Worm (Caenorhabditis elegans) whole organism, L4 larva: ENCODE data around the gene mut-7.

ENCODE experiments used
- D1046.2 ChIP-seq: fragments of 200-800 bp; sonication (Bioruptor generic); IDR thresholded peaks from 2 replicates; pipeline ENCODE4 v1.3.6; 2022; ENCODE audit warnings: missing genetic modification characterization, missing compliant biosample characterization
- F44E2.7 ChIP-seq: fragments of 200-800 bp; sonication (Bioruptor generic); IDR thresholded peaks from 2 replicates; pipeline ENCODE4 v2.1.2; 2022; ENCODE audit warnings: missing genetic modification characterization, missing compliant biosample characterization
- F49E8.2 ChIP-seq: sonication (generic microtip); optimal IDR thresholded peaks from 2 replicates; lab custom pipeline; 2016; ENCODE audit warnings: missing compliant biosample characterization, mild to moderate bottlenecking, missing genetic modification characterization, borderline replicate concordance
- R02D3.7 ChIP-seq: fragments of 150-350 bp; sonication (generic microtip); optimal IDR thresholded peaks from 3 replicates; lab custom pipeline; 2014; ENCODE audit warnings: missing biosample characterization, missing genetic modification characterization
- T26A8.4 ChIP-seq: fragments of 200-800 bp; sonication (Bioruptor generic); IDR thresholded peaks from 2 replicates; pipeline ENCODE4 v1.3.6; 2022; ENCODE audit warnings: missing genetic modification characterization, missing compliant biosample characterization
- Y105C5A.15 ChIP-seq: fragments of 200-800 bp; sonication (Bioruptor generic); IDR thresholded peaks from 2 replicates; pipeline ENCODE4 v1.3.6; 2022; ENCODE audit warnings: missing genetic modification characterization, missing compliant biosample characterization
- Y48G9A.11 ChIP-seq: fragments of 200-800 bp; sonication (Bioruptor generic); IDR thresholded peaks from 2 replicates; pipeline ENCODE4 v1.3.6; 2022; ENCODE audit warnings: missing genetic modification reagents, missing genetic modification characterization, missing compliant biosample characterization
- Y75B8A.6 ChIP-seq: fragments of 200-800 bp; sonication (Bioruptor generic); IDR thresholded peaks from 2 replicates; pipeline ENCODE4 v1.3.6; 2022; ENCODE audit warnings: missing genetic modification reagents, missing genetic modification characterization, missing compliant biosample characterization
- ZK546.5 ChIP-seq, 2 experiments: sonication (generic microtip); optimal IDR thresholded peaks; 2 replicates each; lab custom pipeline; 2017; ENCODE audit warnings: missing biosample characterization in 2 of 2, missing genetic modification characterization in 2 of 2
- aha-1 ChIP-seq: fragments of 150-350 bp; peaks from one replicate; lab custom pipeline; 2014; ENCODE audit warnings: missing biosample characterization, missing genetic modification characterization
- ama-1 ChIP-seq: fragments of 150-350 bp; optimal IDR thresholded peaks from 2 replicates; lab custom pipeline; 2014; ENCODE audit warnings: inconsistent platforms, mixed read lengths
- ceh-28 ChIP-seq: fragments of 150-350 bp; optimal IDR thresholded peaks from 2 replicates; lab custom pipeline; 2014; ENCODE audit warnings: missing biosample characterization, missing genetic modification reagents, missing genetic modification characterization
- ceh-32 ChIP-seq: sonication (generic microtip); optimal IDR thresholded peaks from 2 replicates; lab custom pipeline; 2016; ENCODE audit warnings: mild to moderate bottlenecking, missing genetic modification characterization, missing compliant biosample characterization; ENCODE audit not compliant: poor library complexity
- ceh-82 ChIP-seq: sonication (generic microtip); optimal IDR thresholded peaks from 2 replicates; lab custom pipeline; 2017; ENCODE audit warnings: missing biosample characterization, missing genetic modification characterization
- cey-2 ChIP-seq: sonication (generic microtip); optimal IDR thresholded peaks from 3 replicates; lab custom pipeline; 2017; ENCODE audit warnings: missing genetic modification characterization, mild to moderate bottlenecking, missing compliant biosample characterization, antibody characterized with exemption, borderline replicate concordance; ENCODE audit not compliant: insufficient read depth
- daf-12 ChIP-seq: fragments of 150-350 bp; optimal IDR thresholded peaks from 2 replicates; lab custom pipeline; 2014; ENCODE audit warnings: missing biosample characterization, missing genetic modification reagents, missing genetic modification characterization
- daf-16 ChIP-seq, 3 experiments: sonication (generic microtip); optimal IDR thresholded peaks; 2 replicates each; lab custom pipeline; 2016 to 2017; ENCODE audit warnings: missing genetic modification characterization in 3 of 3, missing genetic modification reagents in 3 of 3, mild to moderate bottlenecking in 2 of 3, missing compliant biosample characterization in 2 of 3, missing biosample characterization in 1 of 3, moderate library complexity in 1 of 3
- daf-19 ChIP-seq: fragments of 200-800 bp; sonication (Bioruptor generic); conservative IDR thresholded peaks from 2 replicates; pipeline ENCODE4 v1.3.6; 2022; ENCODE audit warnings: missing genetic modification characterization, missing compliant biosample characterization
- daf-8 ChIP-seq: fragments of 200-800 bp; sonication (Bioruptor generic); IDR thresholded peaks from 2 replicates; pipeline ENCODE4 v1.3.6; 2022; ENCODE audit warnings: missing genetic modification characterization, missing compliant biosample characterization
- dmd-6 ChIP-seq: fragments of 200-800 bp; sonication (Bioruptor generic); IDR thresholded peaks from 2 replicates; pipeline ENCODE4 v1.3.6; 2022; ENCODE audit warnings: missing genetic modification reagents, missing genetic modification characterization, missing compliant biosample characterization
- dpl-1 ChIP-seq: fragments of 150-350 bp; optimal IDR thresholded peaks from 2 replicates; lab custom pipeline; 2014; ENCODE audit warnings: missing biosample characterization, missing genetic modification reagents, missing genetic modification characterization
- duxl-1 ChIP-seq: sonication (generic microtip); optimal IDR thresholded peaks from 2 replicates; lab custom pipeline; 2016; ENCODE audit warnings: mild to moderate bottlenecking, missing genetic modification characterization, moderate library complexity, missing compliant biosample characterization; ENCODE audit not compliant: poor library complexity
- fos-1 ChIP-seq: fragments of 150-350 bp; optimal IDR thresholded peaks from 2 replicates; lab custom pipeline; 2014; ENCODE audit warnings: missing biosample characterization, missing genetic modification characterization
- hmg-1.1 ChIP-seq: fragments of 200-800 bp; sonication (Bioruptor generic); IDR thresholded peaks from 2 replicates; pipeline ENCODE4 v1.3.6; 2022; ENCODE audit warnings: missing genetic modification reagents, missing genetic modification characterization, missing compliant biosample characterization
- jun-1 ChIP-seq: fragments of 150-350 bp; optimal IDR thresholded peaks from 2 replicates; lab custom pipeline; 2014; ENCODE audit warnings: missing biosample characterization, missing genetic modification reagents, missing genetic modification characterization
- lim-7 ChIP-seq: fragments of 200-800 bp; sonication (Bioruptor generic); IDR thresholded peaks from 2 replicates; pipeline ENCODE4 v1.3.6; 2022; ENCODE audit warnings: missing genetic modification characterization, missing compliant biosample characterization
- lin-1 ChIP-seq: fragments of 200-800 bp; sonication (Bioruptor generic); IDR thresholded peaks from 2 replicates; pipeline ENCODE4 v1.3.6; 2022; ENCODE audit warnings: missing genetic modification reagents, missing genetic modification characterization, missing compliant biosample characterization
- lir-3 ChIP-seq: sonication (generic microtip); optimal IDR thresholded peaks from 2 replicates; lab custom pipeline; 2016; ENCODE audit warnings: mild to moderate bottlenecking, missing genetic modification characterization, missing compliant biosample characterization
- madf-9 ChIP-seq: fragments of 200-800 bp; sonication (Bioruptor generic); conservative IDR thresholded peaks from 2 replicates; pipeline ENCODE4 v1.3.6; 2022; ENCODE audit warnings: missing genetic modification reagents, missing genetic modification characterization, missing compliant biosample characterization
- mdl-1 ChIP-seq, 2 experiments: fragments of 150-350 bp in 1 of 2; sonication (generic microtip) in 1 of 2; optimal IDR thresholded peaks; 2 replicates each; lab custom pipeline; 2014 to 2017; ENCODE audit warnings: missing biosample characterization in 2 of 2, missing genetic modification characterization in 2 of 2
- mdt-29 ChIP-seq: fragments of 200-800 bp; sonication (Bioruptor generic); IDR thresholded peaks from 2 replicates; pipeline ENCODE4 v1.3.6; 2022; ENCODE audit warnings: missing genetic modification reagents, missing genetic modification characterization, missing compliant biosample characterization
- nhr-10 ChIP-seq: fragments of 150-350 bp; optimal IDR thresholded peaks from 2 replicates; lab custom pipeline; 2014; ENCODE audit warnings: missing biosample characterization, missing genetic modification characterization
- nhr-102 ChIP-seq: sonication (generic microtip); optimal IDR thresholded peaks from 2 replicates; lab custom pipeline; 2016; ENCODE audit warnings: mild to moderate bottlenecking, missing genetic modification characterization, moderate library complexity, missing compliant biosample characterization
- nhr-237 ChIP-seq: sonication (generic microtip); optimal IDR thresholded peaks from 2 replicates; lab custom pipeline; 2017; ENCODE audit warnings: missing biosample characterization, missing genetic modification characterization
- nhr-25 ChIP-seq: sonication (generic microtip); optimal IDR thresholded peaks from 2 replicates; lab custom pipeline; 2017; ENCODE audit warnings: missing genetic modification characterization, mild to moderate bottlenecking, missing compliant biosample characterization, antibody characterized with exemption, moderate library complexity, borderline replicate concordance; ENCODE audit not compliant: insufficient read depth
- nhr-28 ChIP-seq: fragments of 150-350 bp; optimal IDR thresholded peaks from 2 replicates; lab custom pipeline; 2014; ENCODE audit warnings: missing biosample characterization, missing genetic modification characterization
- nhr-41 ChIP-seq: fragments of 200-800 bp; sonication (Bioruptor generic); IDR thresholded peaks from 2 replicates; pipeline ENCODE4 v1.3.6; 2022; ENCODE audit warnings: missing genetic modification reagents, missing genetic modification characterization, missing compliant biosample characterization
- nhr-48 ChIP-seq: sonication (generic microtip); optimal IDR thresholded peaks from 2 replicates; lab custom pipeline; 2016; ENCODE audit warnings: mild to moderate bottlenecking, missing genetic modification characterization, missing compliant biosample characterization
- nhr-6 ChIP-seq: fragments of 150-350 bp; optimal IDR thresholded peaks from 2 replicates; lab custom pipeline; 2014; ENCODE audit warnings: missing biosample characterization, missing genetic modification characterization
- pha-4 ChIP-seq, 2 experiments: fragments of 150-350 bp in 1 of 2; fragments of 200-800 bp in 1 of 2; sonication (Bioruptor generic) in 1 of 2; IDR thresholded peaks in 1 of 2; optimal IDR thresholded peaks in 1 of 2; 2 replicates each; pipeline versions ENCODE4 v1.3.6 to Lab custom; 2014 to 2022; ENCODE audit warnings: missing genetic modification characterization in 2 of 2, missing genetic modification reagents in 2 of 2, missing biosample characterization in 1 of 2, missing compliant biosample characterization in 1 of 2
- php-3 ChIP-seq: fragments of 200-800 bp; sonication (Bioruptor generic); IDR thresholded peaks from 2 replicates; pipeline ENCODE4 v1.3.6; 2022; ENCODE audit warnings: missing genetic modification reagents, missing genetic modification characterization, missing compliant biosample characterization
- rbr-2 ChIP-seq: sonication (generic microtip); optimal IDR thresholded peaks from 2 replicates; lab custom pipeline; 2016; ENCODE audit warnings: missing genotype, missing genetic modification characterization, missing compliant biosample characterization
- saeg-2 ChIP-seq: fragments of 200-800 bp; sonication (Bioruptor generic); IDR thresholded peaks from 2 replicates; pipeline ENCODE4 v1.3.6; 2022; ENCODE audit warnings: missing genetic modification reagents, missing genetic modification characterization, missing compliant biosample characterization
- snpc-1.2 ChIP-seq: fragments of 200-800 bp; sonication (Bioruptor generic); IDR thresholded peaks from 2 replicates; pipeline ENCODE4 v1.3.6; 2022; ENCODE audit warnings: missing genetic modification reagents, missing genetic modification characterization, missing compliant biosample characterization
- snpc-4 ChIP-seq: fragments of 150-350 bp; optimal IDR thresholded peaks from 2 replicates; lab custom pipeline; 2014; ENCODE audit warnings: missing biosample characterization, missing genetic modification characterization
- tag-97 ChIP-seq: fragments of 200-800 bp; sonication (Bioruptor generic); IDR thresholded peaks from 2 replicates; pipeline ENCODE4 v1.3.6; 2022; ENCODE audit warnings: missing genetic modification characterization, missing compliant biosample characterization
- unc-130 ChIP-seq: sonication (generic microtip); optimal IDR thresholded peaks from 2 replicates; lab custom pipeline; 2016; ENCODE audit warnings: missing genetic modification reagents, missing genetic modification characterization, missing compliant biosample characterization
- zfp-2 ChIP-seq: sonication (generic microtip); optimal IDR thresholded peaks from 2 replicates; lab custom pipeline; 2016; ENCODE audit warnings: mild to moderate bottlenecking, missing genetic modification characterization, missing compliant biosample characterization
- zfp-3 ChIP-seq: fragments of 200-800 bp; sonication (Bioruptor generic); conservative IDR thresholded peaks from 2 replicates; pipeline ENCODE4 v1.3.6; 2022; ENCODE audit warnings: missing genetic modification reagents, missing genetic modification characterization, missing compliant biosample characterization
- zip-11 ChIP-seq: fragments of 200-800 bp; sonication (Bioruptor generic); IDR thresholded peaks from 2 replicates; pipeline ENCODE4 v1.3.6; 2022; ENCODE audit warnings: missing genetic modification characterization, missing compliant biosample characterization

The mut-7 gene

DNA sequence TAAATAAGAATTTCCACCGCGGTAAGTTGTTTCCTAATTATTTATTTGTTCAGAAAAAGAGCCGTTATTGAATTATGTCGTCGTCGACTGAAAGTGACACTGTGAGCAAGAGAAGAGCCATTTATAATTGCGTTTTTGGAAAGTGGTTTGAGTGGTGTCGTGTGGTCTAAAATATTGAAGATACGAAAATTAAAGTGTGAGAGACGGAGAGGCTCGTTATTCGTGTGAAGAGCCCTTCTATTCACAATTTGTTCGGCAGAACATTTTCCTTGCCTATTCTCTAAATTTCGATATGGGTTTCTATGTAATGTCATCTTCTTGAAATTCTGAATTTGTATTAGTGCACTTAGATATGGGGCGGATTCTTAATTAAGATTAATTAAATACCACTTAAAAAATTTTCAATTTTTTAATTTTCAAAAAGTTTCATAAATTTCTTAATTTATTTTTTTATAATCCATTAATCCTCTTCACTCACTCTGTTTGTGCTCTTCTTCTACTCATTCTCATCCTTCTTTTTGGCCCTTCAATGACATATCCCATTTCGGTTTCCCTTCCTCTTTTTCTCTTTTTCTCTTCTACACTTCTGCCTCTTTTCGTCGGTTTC is 32.3 kb downstream of the mut-7 start (continued):
- TF ChIP-seq hmg-1.1 (0 out of 2 replicates have a peak, but pooled peaks have one; percentile 11), ceh-82 (tag; lab: Kevin White, UChicago) (no peak), snpc-4 (tag; lab: Kevin White, UChicago) (no peak), nhr-102 (tag; lab: Kevin White, UChicago) (peak; percentile 57), lir-3 (tag; lab: Kevin White, UChicago) (no peak), Y75B8A.6 (no peak), R02D3.7 (tag; lab: Kevin White, UChicago) (no peak), Y48G9A.11 (GFP tag; lab: Robert Waterston, UW) (0 out of 2 replicates have a peak, but pooled peaks have one; percentile 24), unc-130 (GFP tag; lab: Kevin White, UChicago) (no peak), mdl-1 (tag; optimal IDR thresholded peaks at IDR 0.05; lab: Kevin White, UChicago) (no peak), Y105C5A.15 (GFP tag; lab: Robert Waterston, UW) (0 out of 2 replicates have a peak, but pooled peaks have one; percentile 16), snpc-1.2 (GFP tag; lab: Robert Waterston, UW) (no peak), tag-97 (GFP tag; lab: Robert Waterston, UW) (no peak), ZK546.5 (tag; optimal IDR thresholded peaks at IDR 0.05; lab: Kevin White, UChicago) (no peak), zip-11 (GFP tag; lab: Robert Waterston, UW) (no peak), cey-2 (tag; lab: Kevin White, UChicago) (no peak), daf-12 (no peak), lim-7 (GFP tag; lab: Robert Waterston, UW) (peak; percentile 61), F49E8.2 (no peak), php-3 (GFP tag; lab: Robert Waterston, UW) (no peak), duxl-1 (no peak), nhr-237 (tag; lab: Kevin White, UChicago) (no peak), pha-4 (GFP tag; IDR thresholded peaks at IDR 0.05; lab: Robert Waterston, UW) (peak; percentile 9; the same call in 1 of the 2 replicates), pha-4 (tag; optimal IDR thresholded peaks at IDR 0.05; lab: Kevin White, UChicago) (no peak), ceh-32 (no peak), D1046.2 (GFP tag; lab: Robert Waterston, UW) (no peak), daf-8 (GFP tag; lab: Robert Waterston, UW) (no peak), ama-1 (lab: Kevin White, UChicago) (peak; percentile 92), T26A8.4 (GFP tag; lab: Robert Waterston, UW) (peak; percentile 67; the same call in 1 of the 2 replicates), daf-19 (GFP tag; lab: Robert Waterston, UW) (no peak), nhr-25 (peak; percentile 9), ceh-28 (no peak), jun-1 (no peak), F44E2.7 (no peak), mdt-29 (GFP tag; lab: Robert Waterston, UW) (no peak)

ce11 chrIII:9507799-9508198 is 34.4 kb downstream of the mut-7 start, which contains the start of gene vha-14:
Gene vha-14 (plus strand): TSS chrIII:9508100.
- no peak for TF ChIP-seq fos-1 (tag; lab: Kevin White, UChicago)
- TF ChIP-seq daf-8 (GFP tag; lab: Robert Waterston, UW), result no peak
- TF ChIP-seq saeg-2, result no peak
- peak; percentile 65 for TF ChIP-seq nhr-28
- TF ChIP-seq ama-1 (lab: Kevin White, UChicago), result peak; percentile 43
- no peak for TF ChIP-seq nhr-10
- no peak for TF ChIP-seq nhr-41
- no peak for TF ChIP-seq F44E2.7
- TF ChIP-seq nhr-6 (tag; lab: Kevin White, UChicago), result peak; percentile 97
- TF ChIP-seq zfp-3 (GFP tag; lab: Robert Waterston, UW), result no peak
- no peak for TF ChIP-seq nhr-48 (tag; lab: Kevin White, UChicago)
- TF ChIP-seq dmd-6, result no peak
- no peak for TF ChIP-seq madf-9 (GFP tag; lab: Robert Waterston, UW)
- TF ChIP-seq rbr-2 (tag; lab: Kevin White, UChicago), result no peak
- no peak for TF ChIP-seq ceh-82 (tag; lab: Kevin White, UChicago)
- TF ChIP-seq aha-1, result peak; percentile 67
- TF ChIP-seq unc-130 (GFP tag; lab: Kevin White, UChicago), result no peak
- peak; percentile 35 for TF ChIP-seq dpl-1
- TF ChIP-seq daf-16 (GFP tag; optimal IDR thresholded peaks at IDR 0.05; lab: Kevin White, UChicago), result no peak
- TF ChIP-seq daf-16 (tag; optimal IDR thresholded peaks at IDR 0.05; lab: Kevin White, UChicago), result peak; percentile 33
- TF ChIP-seq zfp-2 (tag; lab: Kevin White, UChicago), result no peak
- TF ChIP-seq lin-1 (GFP tag; lab: Robert Waterston, UW), result no peak
